Worm (Caenorhabditis elegans) whole organism, L2 larva: ENCODE results near the gene K04F1.8.

Experiments
- elt-3 ChIP-seq: sonication (generic microtip); optimal IDR thresholded peaks from 2 replicates; lab custom pipeline; 2017; ENCODE audit warnings: missing biosample characterization, missing genetic modification characterization
- fos-1 ChIP-seq: fragments of 150-350 bp; optimal IDR thresholded peaks from 2 replicates; lab custom pipeline; 2014; ENCODE audit warnings: missing biosample characterization, missing genetic modification characterization
- lin-13 ChIP-seq: fragments of 150-350 bp; optimal IDR thresholded peaks from 2 replicates; lab custom pipeline; 2014; ENCODE audit warnings: missing biosample characterization, missing genetic modification reagents, missing genetic modification characterization
- lsy-2 ChIP-seq, 2 experiments: fragments of 150-350 bp in 1 of 2; sonication (generic microtip) in 1 of 2; optimal IDR thresholded peaks; 2 replicates each; lab custom pipeline; 2014 to 2017; ENCODE audit warnings: missing biosample characterization in 2 of 2, missing genetic modification characterization in 2 of 2
- mab-5 ChIP-seq: fragments of 150-350 bp; optimal IDR thresholded peaks from 2 replicates; lab custom pipeline; 2014; ENCODE audit warnings: missing biosample characterization, missing genetic modification characterization
- unc-62 ChIP-seq: fragments of 150-350 bp; optimal IDR thresholded peaks from 2 replicates; lab custom pipeline; 2014; ENCODE audit warnings: missing biosample characterization, missing genetic modification reagents, missing genetic modification characterization
- ztf-11 ChIP-seq: sonication (generic microtip); optimal IDR thresholded peaks from 2 replicates; lab custom pipeline; 2017; ENCODE audit warnings: missing biosample characterization, missing genetic modification characterization

- TF ChIP-seq elt-3 (tag; lab: Kevin White, UChicago) (no peak), lin-13 (GFP tag; lab: Kevin White, UChicago) (no peak), fos-1 (tag; lab: Kevin White, UChicago) (no peak), mab-5 (tag; lab: Kevin White, UChicago) (no peak), ztf-11 (tag; lab: Kevin White, UChicago) (no peak), lsy-2 (tag; optimal IDR thresholded peaks at IDR 0.05; lab: Kevin White, UChicago) (no peak), unc-62 (no peak)
Observed at ce11 chrV:1680770-1681169, 13.8 kb downstream of the K04F1.8 start, which contains the start of gene srw-91.
